Worm (Caenorhabditis elegans): ENCODE measurements around the gene C01F1.6.

C01F1.6 gene

DNA sequence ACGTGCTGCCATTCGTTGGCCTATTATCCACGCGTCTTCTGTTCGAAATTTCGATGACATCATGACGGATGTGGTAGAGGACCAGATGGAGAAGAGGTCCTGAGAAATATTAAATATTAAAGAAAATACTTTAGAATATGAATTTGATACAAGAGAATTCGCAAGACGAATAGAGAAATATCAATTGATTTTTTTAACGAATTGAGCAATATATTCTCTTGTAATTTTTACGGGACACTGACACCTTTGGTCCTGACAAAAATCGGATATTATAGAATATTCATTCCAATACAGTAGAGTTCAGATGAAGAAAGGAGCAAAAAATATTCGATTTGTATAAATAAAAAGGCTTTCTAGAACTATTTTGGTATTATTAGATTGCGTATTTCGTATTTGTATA is at the start of gene C01F1.6:
C01F1.6 (minus strand) TSS at position 101 of the 400 bp plus-strand sequence.
- TF ChIP-seq sem-2 (GFP tag; optimal IDR thresholded peaks at IDR 0.05): no peak
- TF ChIP-seq lin-32 (GFP tag; optimal IDR thresholded peaks at IDR 0.05): no peak
- no peak for TF ChIP-seq nhr-12 (tag; optimal IDR thresholded peaks at IDR 0.05)
- no peak for TF ChIP-seq flh-1 (GFP tag; optimal IDR thresholded peaks at IDR 0.05)

DNA sequence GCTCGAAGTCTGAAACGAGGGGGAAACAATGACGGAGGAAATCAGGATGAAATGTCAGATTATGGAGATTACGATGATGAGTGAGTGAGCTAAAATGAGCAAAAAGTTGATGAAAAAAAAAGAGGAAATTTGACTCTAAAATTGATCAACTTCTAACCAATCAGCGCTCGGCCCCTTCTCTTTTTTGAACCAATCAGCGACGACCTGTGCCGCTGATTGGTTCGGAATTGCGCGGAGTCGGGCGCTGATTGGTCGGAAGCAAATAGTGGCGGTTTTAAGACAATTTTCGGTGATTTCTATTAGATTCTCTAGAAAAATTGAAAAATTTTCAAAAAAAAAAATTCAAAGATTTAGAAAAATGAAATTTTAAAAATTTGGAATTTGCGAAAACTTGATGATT is 49.7 kb upstream of the C01F1.6 start:
- TF ChIP-seq lin-13 (tag; optimal IDR thresholded peaks at IDR 0.05) (no peak), cnd-1 (tag; optimal IDR thresholded peaks at IDR 0.05) (no peak), nhr-76 (tag; optimal IDR thresholded peaks at IDR 0.05) (no peak), unc-120 (tag; optimal IDR thresholded peaks at IDR 0.05; ENCODE audit: poor library complexity, severe bottlenecking) (no peak), nhr-2 (tag; optimal IDR thresholded peaks at IDR 0.05) (no peak), elt-3 (tag; optimal IDR thresholded peaks at IDR 0.05) (no peak), nhr-12 (tag; optimal IDR thresholded peaks at IDR 0.05) (no peak)

DNA sequence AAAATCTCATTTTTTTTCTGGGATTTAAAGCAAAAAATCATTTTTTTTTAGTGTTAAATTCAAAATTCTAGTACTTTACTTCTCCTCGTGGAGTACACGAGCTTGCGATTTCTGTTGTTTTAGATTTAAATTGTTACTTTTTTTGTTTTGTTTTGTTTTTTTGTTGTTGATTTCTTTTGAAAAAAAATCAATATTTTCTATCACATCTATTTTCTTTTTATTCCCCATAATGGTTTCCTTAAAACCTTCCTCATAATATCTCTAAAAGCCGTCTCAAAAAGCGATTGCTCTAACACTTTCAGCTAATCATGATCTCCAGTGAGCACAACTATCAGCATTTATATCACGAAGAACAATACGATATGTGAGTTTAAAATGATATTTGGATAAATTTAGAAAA is 46.4 kb upstream of the C01F1.6 start, which contains the start of gene madf-3:
madf-3 (plus strand) TSS at position 301 of the 400 bp plus-strand sequence.
- TF ChIP-seq ceh-83 (GFP tag; optimal IDR thresholded peaks at IDR 0.05) (no peak), sptf-1 (tag; optimal IDR thresholded peaks at IDR 0.05) (no peak), mls-2 (tag; optimal IDR thresholded peaks at IDR 0.05) (no peak), nhr-28 (tag; optimal IDR thresholded peaks at IDR 0.05) (no peak), pha-4 (tag; optimal IDR thresholded peaks at IDR 0.05) (no peak), lin-32 (GFP tag; optimal IDR thresholded peaks at IDR 0.05) (no peak), zip-8 (tag; optimal IDR thresholded peaks at IDR 0.05) (no peak), unc-120 (tag; optimal IDR thresholded peaks at IDR 0.05; ENCODE audit: poor library complexity, severe bottlenecking) (no peak), unc-62 (GFP tag; optimal IDR thresholded peaks at IDR 0.05) (no peak), mab-5 (tag; optimal IDR thresholded peaks at IDR 0.05) (no peak)

ce11 chrII:4328716-4329115 is 40.7 kb upstream of the C01F1.6 start, which contains the start of gene H20J04.4:
H20J04.4 (plus strand) TSS chrII:4329016.
- TF ChIP-seq drap-1 (GFP tag; optimal IDR thresholded peaks at IDR 0.05) (no peak), ham-2 (GFP tag; optimal IDR thresholded peaks at IDR 0.05) (no peak), ceh-39 (tag; optimal IDR thresholded peaks at IDR 0.05) (no peak), nhr-76 (tag; optimal IDR thresholded peaks at IDR 0.05) (no peak), M03D4.4 (tag; optimal IDR thresholded peaks at IDR 0.05) (no peak), mls-2 (tag; optimal IDR thresholded peaks at IDR 0.05) (no peak), hlh-1 (tag; optimal IDR thresholded peaks at IDR 0.05) (no peak), ces-1 (GFP tag; optimal IDR thresholded peaks at IDR 0.05) (no peak), lin-32 (GFP tag; optimal IDR thresholded peaks at IDR 0.05) (no peak), lin-13 (tag; optimal IDR thresholded peaks at IDR 0.05) (no peak), lsy-2 (tag; optimal IDR thresholded peaks at IDR 0.05) (no peak)

DNA sequence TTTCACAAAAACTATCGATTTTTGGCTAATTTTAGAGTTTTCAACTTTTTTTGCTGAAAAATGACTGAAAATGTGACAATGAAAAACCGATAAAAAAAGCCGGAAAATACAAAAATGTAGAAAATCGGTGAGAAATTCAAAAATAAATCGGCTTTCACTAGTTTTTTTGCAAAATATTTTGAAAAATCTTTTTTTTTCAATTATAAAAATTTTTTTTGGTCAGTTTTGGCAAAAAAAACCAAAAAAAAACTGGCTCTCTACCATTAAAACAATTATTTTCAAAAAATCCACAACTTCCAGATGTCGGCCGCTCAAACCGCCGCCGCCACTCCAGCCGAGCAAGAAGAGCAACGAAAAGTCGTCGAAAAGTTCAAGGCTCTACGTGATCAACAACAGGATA is 38.4 kb upstream of the C01F1.6 start, which contains the start of gene pfd-2:
pfd-2 (plus strand) TSS at position 301 of the 400 bp plus-strand sequence.
- TF ChIP-seq ces-1 (GFP tag; optimal IDR thresholded peaks at IDR 0.05): no peak
- TF ChIP-seq elt-1 (tag; optimal IDR thresholded peaks at IDR 0.05; ENCODE audit: borderline replicate concordance, insufficient read depth): no peak
- no peak for TF ChIP-seq lin-13 (tag; optimal IDR thresholded peaks at IDR 0.05)
- TF ChIP-seq mls-2 (tag; optimal IDR thresholded peaks at IDR 0.05): no peak

DNA sequence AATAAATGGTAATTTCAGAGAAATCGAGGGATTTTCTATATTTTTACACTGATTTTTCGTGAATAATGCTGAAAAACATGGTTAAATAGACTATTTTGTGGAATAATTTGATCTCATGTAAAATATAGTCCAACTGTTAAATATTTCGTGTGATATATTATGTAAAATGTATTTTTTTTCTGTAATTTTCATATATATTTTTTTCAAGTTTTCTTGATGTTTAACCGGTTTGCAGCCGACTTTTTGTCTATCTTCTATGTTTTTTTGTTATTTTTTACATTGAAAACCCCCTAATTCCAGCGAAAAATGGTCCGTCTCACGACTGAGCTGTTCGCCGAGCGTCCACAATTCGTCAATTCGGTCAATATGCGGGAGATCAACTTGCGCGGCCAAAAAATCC is 36.0 kb upstream of the C01F1.6 start, which contains the start of gene mog-2:
mog-2 (plus strand) TSS at position 301 of the 400 bp plus-strand sequence.
- no peak for TF ChIP-seq snpc-4 (tag; optimal IDR thresholded peaks at IDR 0.05)
- no peak for TF ChIP-seq drap-1 (GFP tag; optimal IDR thresholded peaks at IDR 0.05)
- no peak for TF ChIP-seq unc-120 (tag; optimal IDR thresholded peaks at IDR 0.05; ENCODE audit: poor library complexity, severe bottlenecking)
- TF ChIP-seq lin-13 (tag; optimal IDR thresholded peaks at IDR 0.05): no peak
- no peak for TF ChIP-seq hlh-1 (tag; optimal IDR thresholded peaks at IDR 0.05)
- TF ChIP-seq ceh-43 (GFP tag; optimal IDR thresholded peaks at IDR 0.05): no peak
- no peak for TF ChIP-seq elt-1 (tag; optimal IDR thresholded peaks at IDR 0.05; ENCODE audit: borderline replicate concordance, insufficient read depth)
- no peak for TF ChIP-seq nhr-12 (tag; optimal IDR thresholded peaks at IDR 0.05)
- TF ChIP-seq sptf-1 (tag; optimal IDR thresholded peaks at IDR 0.05): no peak
- no peak for TF ChIP-seq unc-62 (GFP tag; optimal IDR thresholded peaks at IDR 0.05)
